Fruit fly (Drosophila melanogaster) whole organism, wandering third instar larva: ENCODE data around the gene Nup153.
A peak's percentile ranks its signal among the peaks of the same experiment; 100 is the strongest.

Experiments used
- Abd-B ChIP-seq: fragments of >200 bp; optimal IDR thresholded peaks from 2 replicates; lab custom pipeline; 2017; ENCODE audit warnings: missing biosample characterization, missing genetic modification characterization
- CG9705 ChIP-seq: fragments of 200-800 bp; sonication (Bioruptor generic); optimal IDR thresholded peaks from 2 replicates; lab custom pipeline; 2018; ENCODE audit warnings: missing biosample characterization, mild to moderate bottlenecking, missing genetic modification characterization
- CrebA ChIP-seq: fragments of 200-800 bp; sonication (Bioruptor generic); optimal IDR thresholded peaks from 2 replicates; lab custom pipeline; 2016; ENCODE audit warnings: missing biosample characterization, mild to moderate bottlenecking, missing genetic modification characterization, borderline replicate concordance
- Dfd ChIP-seq: fragments of >200 bp; optimal IDR thresholded peaks from 2 replicates; lab custom pipeline; 2017; ENCODE audit warnings: missing biosample characterization, missing genetic modification characterization
- Dif ChIP-seq: fragments of 200-275, 200-300 bp; sonication (Bioruptor generic); optimal IDR thresholded peaks from 2 replicates; lab custom pipeline; 2018; ENCODE audit warnings: missing biosample characterization, missing genetic modification characterization; ENCODE audit not compliant: partially characterized antibody
- GATAd ChIP-seq: sonication (Bioruptor generic); optimal IDR thresholded peaks from 2 replicates; lab custom pipeline; 2016; ENCODE audit warnings: missing biosample characterization, missing genetic modification characterization
- HLH106 ChIP-seq: fragments of 200-800 bp; optimal IDR thresholded peaks from 3 replicates; lab custom pipeline; 2019; ENCODE audit warnings: missing biosample characterization, mild to moderate bottlenecking, missing genetic modification characterization, moderate library complexity
- Hr83 ChIP-seq: fragments of 200-300 bp; sonication (Bioruptor generic); optimal IDR thresholded peaks from 2 replicates; lab custom pipeline; 2016; ENCODE audit warnings: missing biosample characterization, mild to moderate bottlenecking, missing genetic modification characterization, moderate library complexity; ENCODE audit not compliant: poor library complexity, severe bottlenecking
- Jra ChIP-seq: sonication (Bioruptor generic); optimal IDR thresholded peaks from 2 replicates; lab custom pipeline; 2016; ENCODE audit warnings: missing biosample characterization, missing genetic modification characterization
- Mio ChIP-seq: sonication (Bioruptor generic); optimal IDR thresholded peaks from 2 replicates; lab custom pipeline; 2016; ENCODE audit warnings: missing biosample characterization, missing genetic modification characterization
- N ChIP-seq: fragments of >200 bp; optimal IDR thresholded peaks from 2 replicates; lab custom pipeline; 2018; ENCODE audit warnings: missing biosample characterization, missing external identifiers, missing genetic modification characterization
- OdsH ChIP-seq: fragments of 200-800 bp; sonication (Bioruptor generic); optimal IDR thresholded peaks from 2 replicates; lab custom pipeline; 2016; ENCODE audit warnings: missing biosample characterization, mild to moderate bottlenecking, missing genetic modification characterization
- Rel ChIP-seq, 2 experiments: fragments of 200-800 bp; sonication (Bioruptor generic) in 1 of 2; optimal IDR thresholded peaks; 2 replicates in 1 of 2; 3 replicates in 1 of 2; lab custom pipeline; 2016 to 2019; ENCODE audit warnings: mild to moderate bottlenecking in 2 of 2, missing biosample characterization in 2 of 2, missing genetic modification characterization in 2 of 2, moderate library complexity in 1 of 2
- Sp1 ChIP-seq: fragments of 200-800 bp; sonication (Bioruptor generic); optimal IDR thresholded peaks from 3 replicates; lab custom pipeline; 2019; ENCODE audit warnings: missing biosample characterization, mild to moderate bottlenecking, missing genetic modification characterization, moderate library complexity
- Vsx2 ChIP-seq: fragments of 200-300, 225-300 bp; sonication (Bioruptor generic); optimal IDR thresholded peaks from 2 replicates; lab custom pipeline; 2018; ENCODE audit warnings: missing biosample characterization, missing genetic modification characterization; ENCODE audit not compliant: partially characterized antibody
- br ChIP-seq: fragments of 200-800 bp; sonication (Bioruptor generic); optimal IDR thresholded peaks from 2 replicates; lab custom pipeline; 2016; ENCODE audit warnings: missing biosample characterization, missing genetic modification characterization
- brk ChIP-seq: fragments of 200-800 bp; sonication (Bioruptor generic); optimal IDR thresholded peaks from 2 replicates; lab custom pipeline; 2016; ENCODE audit warnings: missing biosample characterization, mild to moderate bottlenecking, missing genetic modification characterization
- dl ChIP-seq, 2 experiments: fragments of 175-275, 200-275 bp in 1 of 2; fragments of 200-275 bp in 1 of 2; sonication (Bioruptor generic); optimal IDR thresholded peaks; lab custom pipeline; 2018; ENCODE audit warnings: mild to moderate bottlenecking in 2 of 2, missing biosample characterization in 2 of 2, missing genetic modification characterization in 2 of 2, moderate library complexity in 2 of 2; ENCODE audit not compliant: partially characterized antibody in 2 of 2, insufficient read depth in 1 of 2
- dsf ChIP-seq: sonication (Bioruptor generic); optimal IDR thresholded peaks from 2 replicates; lab custom pipeline; 2016; ENCODE audit warnings: missing biosample characterization, missing genetic modification characterization, borderline replicate concordance
- ey ChIP-seq: fragments of 200-800 bp; sonication (Bioruptor generic); optimal IDR thresholded peaks from 2 replicates; lab custom pipeline; 2016; ENCODE audit warnings: missing biosample characterization, missing genetic modification characterization
- foxo ChIP-seq, 2 experiments: fragments of 200-800 bp; sonication (Bioruptor generic); optimal IDR thresholded peaks; 2 replicates in 1 of 2; 3 replicates in 1 of 2; lab custom pipeline; 2016 to 2017; ENCODE audit warnings: missing biosample characterization in 2 of 2, missing genetic modification characterization in 2 of 2
- fru ChIP-seq: fragments of 200-800 bp; sonication (Bioruptor generic); optimal IDR thresholded peaks from 3 replicates; lab custom pipeline; 2016; ENCODE audit warnings: missing biosample characterization, mild to moderate bottlenecking, missing genetic modification characterization
- h ChIP-seq: fragments of 200-800 bp; sonication (Bioruptor generic); optimal IDR thresholded peaks from 3 replicates; lab custom pipeline; 2016; ENCODE audit warnings: missing biosample characterization, mild to moderate bottlenecking, missing genetic modification characterization
- lola ChIP-seq: fragments of >200 bp; optimal IDR thresholded peaks from 2 replicates; lab custom pipeline; 2017; ENCODE audit warnings: missing biosample characterization, missing genetic modification characterization
- pan ChIP-seq: fragments of >200 bp; optimal IDR thresholded peaks from 2 replicates; lab custom pipeline; 2017
- psq ChIP-seq: fragments of 200-800 bp; sonication (Bioruptor generic); optimal IDR thresholded peaks from 3 replicates; lab custom pipeline; 2017; ENCODE audit warnings: missing biosample characterization, mild to moderate bottlenecking, missing genetic modification characterization, moderate library complexity
- rgr ChIP-seq: fragments of 200-800 bp; sonication (Bioruptor generic); optimal IDR thresholded peaks from 3 replicates; lab custom pipeline; 2016; ENCODE audit warnings: missing biosample characterization, mild to moderate bottlenecking, missing genetic modification characterization
- sage ChIP-seq: fragments of 200-800 bp; sonication (Bioruptor generic); optimal IDR thresholded peaks from 2 replicates; lab custom pipeline; 2016; ENCODE audit warnings: missing biosample characterization, mild to moderate bottlenecking, missing genetic modification characterization
- sv ChIP-seq: fragments of 200-800 bp; sonication (Bioruptor generic); optimal IDR thresholded peaks from 3 replicates; lab custom pipeline; 2016; ENCODE audit warnings: missing biosample characterization, missing genetic modification characterization
- tai ChIP-seq: sonication (Bioruptor generic); optimal IDR thresholded peaks from 2 replicates; lab custom pipeline; 2016; ENCODE audit warnings: missing biosample characterization, missing genetic modification characterization
- usp ChIP-seq: fragments of >200 bp; optimal IDR thresholded peaks from 2 replicates; lab custom pipeline; 2017; ENCODE audit warnings: missing biosample characterization, missing genetic modification characterization
- woc ChIP-seq: sonication (Bioruptor generic); optimal IDR thresholded peaks from 2 replicates; lab custom pipeline; 2016; ENCODE audit warnings: missing biosample characterization, mild to moderate bottlenecking, missing genetic modification characterization

Gene Nup153

dm6 chrX:16624519-16624918 lies 25.5 kb downstream of the Nup153 start:
- TF ChIP-seq fru (GFP tag; lab: Kevin White, UChicago) (no peak), HLH106 (tag; lab: Kevin White, UChicago) (no peak), sv (GFP tag; lab: Kevin White, UChicago) (no peak), Hr83 (GFP tag; lab: Kevin White, UChicago) (no peak), N (GFP tag; lab: Kevin White, UChicago) (no peak), Abd-B (GFP tag; lab: Kevin White, UChicago) (no peak), tai (GFP tag; lab: Kevin White, UChicago) (no peak), h (GFP tag; lab: Kevin White, UChicago) (no peak), pan (lab: Kevin White, UChicago) (no peak), dl (GFP tag; optimal IDR thresholded peaks at IDR 0.05; lab: Kevin White, UChicago; ENCODE audit: insufficient read depth in 1 of 2, partially characterized antibody in 2 of 2) (no peak)
- TF ChIP-seq, all 38 proteins: peak for 0

dm6 chrX:16632135-16632534 lies 33.1 kb downstream of the Nup153 start, which contains the start of gene CG9777:
Gene CG9777, minus strand, starts transcription at chrX:16632235.
- no peak for TF ChIP-seq CG9705 (GFP tag; lab: Kevin White, UChicago)
- TF ChIP-seq, all 38 proteins: peak for 0

- TF ChIP-seq Abd-B (GFP tag; lab: Kevin White, UChicago), result no peak
- TF ChIP-seq dsf, result no peak
- no peak for TF ChIP-seq woc (GFP tag; lab: Kevin White, UChicago)
- no peak for TF ChIP-seq Vsx2 (GFP tag; lab: Kevin White, UChicago)
- TF ChIP-seq Hr83 (GFP tag; lab: Kevin White, UChicago), result no peak
- TF ChIP-seq tai (GFP tag; lab: Kevin White, UChicago), result no peak
- TF ChIP-seq Mio (GFP tag; lab: Kevin White, UChicago), result no peak
- TF ChIP-seq psq (GFP tag; lab: Kevin White, UChicago), result no peak
- TF ChIP-seq lola (GFP tag; lab: Kevin White, UChicago), result no peak
Measured at dm6 chrX:16633181-16633957, 34.3 kb downstream of the Nup153 start.

dm6 chrX:16637106-16637590 lies 38.1 kb downstream of the Nup153 start, which contains the start of gene Rok:
Gene Rok, minus strand, starts transcription at chrX:16637414.
- TF ChIP-seq Abd-B (GFP tag; lab: Kevin White, UChicago) (peak; percentile 7), foxo (GFP tag; optimal IDR thresholded peaks at IDR 0.05; lab: Kevin White, UChicago) (no peak), OdsH (GFP tag; lab: Kevin White, UChicago) (no peak), rgr (no peak), N (GFP tag; lab: Kevin White, UChicago) (peak; percentile 84), Vsx2 (GFP tag; lab: Kevin White, UChicago) (no peak), HLH106 (tag; lab: Kevin White, UChicago) (no peak), GATAd (GFP tag; lab: Kevin White, UChicago) (no peak), Rel (GFP tag; optimal IDR thresholded peaks at IDR 0.05; lab: Kevin White, UChicago) (no peak), Rel (tag; optimal IDR thresholded peaks at IDR 0.05; lab: Kevin White, UChicago) (peak; percentile 26), Dfd (GFP tag; lab: Kevin White, UChicago) (peak; percentile 78), ey (GFP tag; lab: Kevin White, UChicago) (no peak), sage (GFP tag; lab: Kevin White, UChicago) (no peak), Mio (GFP tag; lab: Kevin White, UChicago) (no peak), Hr83 (GFP tag; lab: Kevin White, UChicago) (peak; percentile 56), tai (GFP tag; lab: Kevin White, UChicago) (no peak)
- TF ChIP-seq, all 38 proteins: peak for 5

- TF ChIP-seq Sp1 (GFP tag; lab: Kevin White, UChicago) (peak; percentile 89), h (GFP tag; lab: Kevin White, UChicago) (peak; percentile 58), br (GFP tag; lab: Kevin White, UChicago) (peak; percentile 76), brk (GFP tag; lab: Kevin White, UChicago) (no peak), OdsH (GFP tag; lab: Kevin White, UChicago) (peak; percentile 16), Mio (GFP tag; lab: Kevin White, UChicago) (no peak), GATAd (GFP tag; lab: Kevin White, UChicago) (peak; percentile 16), dl (GFP tag; optimal IDR thresholded peaks at IDR 0.05; lab: Kevin White, UChicago; ENCODE audit: insufficient read depth in 1 of 2, partially characterized antibody in 2 of 2) (no peak), CrebA (GFP tag; lab: Kevin White, UChicago) (no peak), Hr83 (GFP tag; lab: Kevin White, UChicago) (peak; percentile 80), foxo (GFP tag; optimal IDR thresholded peaks at IDR 0.05; lab: Kevin White, UChicago) (peak in 1 of 2 experiments; percentile 61), pan (lab: Kevin White, UChicago) (no peak), Dif (GFP tag; lab: Kevin White, UChicago) (no peak), sage (GFP tag; lab: Kevin White, UChicago) (peak; percentile 20), fru (GFP tag; lab: Kevin White, UChicago) (peak; percentile 52), rgr (peak; percentile 80), usp (GFP tag; lab: Kevin White, UChicago) (no peak), lola (GFP tag; lab: Kevin White, UChicago) (no peak), tai (GFP tag; lab: Kevin White, UChicago) (no peak), CG9705 (GFP tag; lab: Kevin White, UChicago) (peak; percentile 88), dsf (peak; percentile 61), Jra (GFP tag; lab: Kevin White, UChicago) (peak; percentile 28)
Measured at dm6 chrX:16637594-16638485, 38.8 kb downstream of the Nup153 start, which contains the start of gene RpS19a. Gene RpS19a, plus strand, starts transcription at chrX:16637894.
